Worm (Caenorhabditis elegans) whole organism, mixed stage, embryonic: Measurements from ENCODE around the gene M03F4.6.
A peak's percentile ranks its signal among the peaks of the same experiment; 100 is the strongest.

ENCODE experiments used
- blmp-1 ChIP-seq: fragments of 150-350 bp; optimal IDR thresholded peaks from 2 replicates; lab custom pipeline; 2014; ENCODE audit warnings: missing biosample characterization, missing genetic modification characterization
- ceh-39 ChIP-seq: fragments of 150-350 bp; optimal IDR thresholded peaks from 2 replicates; lab custom pipeline; 2014; ENCODE audit warnings: missing biosample characterization, missing genetic modification characterization
- ceh-43 ChIP-seq: fragments of 200-800 bp; sonication (Bioruptor generic); optimal IDR thresholded peaks from 2 replicates; lab custom pipeline; 2018; ENCODE audit warnings: mild to moderate bottlenecking, missing genetic modification characterization, moderate library complexity, missing compliant biosample characterization
- ceh-83 ChIP-seq: fragments of 200-800 bp; sonication (Bioruptor generic); optimal IDR thresholded peaks from 2 replicates; lab custom pipeline; 2018; ENCODE audit warnings: mild to moderate bottlenecking, missing genetic modification characterization, missing compliant biosample characterization
- ces-1 ChIP-seq: fragments of 150-350 bp; optimal IDR thresholded peaks from 2 replicates; lab custom pipeline; 2014; ENCODE audit warnings: missing biosample characterization, missing genetic modification reagents, missing genetic modification characterization
- cnd-1 ChIP-seq: fragments of 200-800 bp; sonication (Bioruptor generic); optimal IDR thresholded peaks from 2 replicates; lab custom pipeline; 2018; ENCODE audit warnings: mild to moderate bottlenecking, missing genetic modification characterization, missing compliant biosample characterization
- drap-1 ChIP-seq: fragments of 200-800 bp; sonication (Bioruptor generic); optimal IDR thresholded peaks from 3 replicates; lab custom pipeline; 2018; ENCODE audit warnings: mild to moderate bottlenecking, missing genetic modification characterization, missing compliant biosample characterization
- elt-1 ChIP-seq: sonication (generic microtip); optimal IDR thresholded peaks from 2 replicates; lab custom pipeline; 2017; ENCODE audit warnings: missing genetic modification characterization, mild to moderate bottlenecking, missing compliant biosample characterization, antibody characterized with exemption, moderate library complexity, borderline replicate concordance; ENCODE audit not compliant: insufficient read depth
- elt-3 ChIP-seq: fragments of 150-350 bp; optimal IDR thresholded peaks from 2 replicates; lab custom pipeline; 2014; ENCODE audit warnings: missing biosample characterization, missing genetic modification characterization
- flh-1 ChIP-seq: fragments of 200-800 bp; sonication (Bioruptor generic); optimal IDR thresholded peaks from 2 replicates; lab custom pipeline; 2018; ENCODE audit warnings: mild to moderate bottlenecking, missing genetic modification characterization, moderate library complexity, missing compliant biosample characterization
- ham-2 ChIP-seq: fragments of 200-800 bp; sonication (Bioruptor generic); optimal IDR thresholded peaks from 2 replicates; lab custom pipeline; 2018; ENCODE audit warnings: mild to moderate bottlenecking, missing genetic modification characterization, missing compliant biosample characterization
- hlh-1 ChIP-seq: fragments of 150-350 bp; optimal IDR thresholded peaks from 2 replicates; lab custom pipeline; 2014; ENCODE audit warnings: missing biosample characterization, missing genetic modification reagents, missing genetic modification characterization
- lin-13 ChIP-seq: fragments of 150-350 bp; optimal IDR thresholded peaks from 2 replicates; lab custom pipeline; 2014; ENCODE audit warnings: missing biosample characterization, missing genetic modification characterization
- lsy-2 ChIP-seq: fragments of 150-350 bp; optimal IDR thresholded peaks from 2 replicates; lab custom pipeline; 2014; ENCODE audit warnings: missing biosample characterization, missing genetic modification characterization
- mab-5 ChIP-seq: fragments of 150-350 bp; optimal IDR thresholded peaks from 2 replicates; lab custom pipeline; 2014; ENCODE audit warnings: missing biosample characterization, missing genetic modification characterization
- mep-1 ChIP-seq: fragments of 150-350 bp; optimal IDR thresholded peaks from 2 replicates; lab custom pipeline; 2017; ENCODE audit warnings: missing biosample characterization, missing genetic modification reagents, missing genetic modification characterization, inconsistent platforms
- mls-2 ChIP-seq: sonication (generic microtip); optimal IDR thresholded peaks from 2 replicates; lab custom pipeline; 2016; ENCODE audit warnings: mild to moderate bottlenecking, missing genetic modification characterization, moderate library complexity, missing compliant biosample characterization
- nhr-2 ChIP-seq: fragments of 150-350 bp; optimal IDR thresholded peaks from 2 replicates; lab custom pipeline; 2014; ENCODE audit warnings: missing biosample characterization, missing genetic modification characterization
- nhr-237 ChIP-seq: fragments of 150-350 bp; optimal IDR thresholded peaks from 2 replicates; lab custom pipeline; 2014; ENCODE audit warnings: missing biosample characterization, missing genetic modification characterization
- nhr-28 ChIP-seq: fragments of 150-350 bp; optimal IDR thresholded peaks from 2 replicates; lab custom pipeline; 2014; ENCODE audit warnings: missing biosample characterization, missing genetic modification characterization
- nhr-76 ChIP-seq: sonication (generic microtip); optimal IDR thresholded peaks from 2 replicates; lab custom pipeline; 2017; ENCODE audit warnings: missing biosample characterization, missing genetic modification characterization
- pha-4 ChIP-seq: fragments of 150-350 bp; optimal IDR thresholded peaks from 2 replicates; lab custom pipeline; 2018; ENCODE audit warnings: missing biosample characterization, missing genetic modification reagents, missing genetic modification characterization
- sem-2 ChIP-seq: fragments of 200-800 bp; sonication (Bioruptor generic); optimal IDR thresholded peaks from 2 replicates; lab custom pipeline; 2018; ENCODE audit warnings: mild to moderate bottlenecking, missing genetic modification characterization, missing compliant biosample characterization
- snpc-4 ChIP-seq: fragments of 150-350 bp; optimal IDR thresholded peaks from 2 replicates; lab custom pipeline; 2014; ENCODE audit warnings: missing biosample characterization, missing genetic modification characterization
- sptf-1 ChIP-seq: sonication (generic microtip); optimal IDR thresholded peaks from 2 replicates; lab custom pipeline; 2017; ENCODE audit warnings: mild to moderate bottlenecking, missing genetic modification characterization, moderate library complexity, missing compliant biosample characterization
- tbx-8 ChIP-seq: fragments of 200-800 bp; sonication (Bioruptor generic); optimal IDR thresholded peaks from 2 replicates; lab custom pipeline; 2018; ENCODE audit warnings: mild to moderate bottlenecking, missing genetic modification characterization, moderate library complexity, missing compliant biosample characterization
- unc-120 ChIP-seq: sonication (generic microtip); optimal IDR thresholded peaks from 2 replicates; lab custom pipeline; 2017; ENCODE audit warnings: missing genetic modification characterization, missing compliant biosample characterization; ENCODE audit not compliant: poor library complexity, severe bottlenecking
- unc-39 ChIP-seq: fragments of 150-350 bp; optimal IDR thresholded peaks from 2 replicates; lab custom pipeline; 2014; ENCODE audit warnings: missing biosample characterization, missing genetic modification characterization
- zip-8 ChIP-seq: fragments of 150-350 bp; optimal IDR thresholded peaks from 2 replicates; lab custom pipeline; 2014; ENCODE audit warnings: missing biosample characterization, missing genetic modification characterization

M03F4.6 gene

ce11 chrX:4969228-4969627 is at the start of gene M03F4.6:
Gene M03F4.6 (minus strand): TSS chrX:4969328.
- TF ChIP-seq zip-8 (tag; lab: Kevin White, UChicago) (no peak), ceh-43 (GFP tag; lab: Kevin White, UChicago) (no peak), hlh-1 (tag; lab: Kevin White, UChicago) (no peak), sem-2 (GFP tag; lab: Kevin White, UChicago) (no peak), elt-3 (tag; lab: Kevin White, UChicago) (no peak), lsy-2 (tag; lab: Kevin White, UChicago) (no peak), drap-1 (GFP tag; lab: Kevin White, UChicago) (no peak), ceh-83 (GFP tag; lab: Kevin White, UChicago) (no peak), blmp-1 (tag; lab: Kevin White, UChicago) (no peak), cnd-1 (tag; lab: Kevin White, UChicago) (no peak), flh-1 (GFP tag; lab: Kevin White, UChicago) (no peak), nhr-2 (tag; lab: Kevin White, UChicago) (no peak), pha-4 (tag; lab: Kevin White, UChicago) (no peak), unc-120 (tag; lab: Kevin White, UChicago) (no peak), ham-2 (GFP tag; lab: Kevin White, UChicago) (no peak), sptf-1 (tag; lab: Kevin White, UChicago) (no peak), mls-2 (no peak), unc-39 (tag; lab: Kevin White, UChicago) (no peak), nhr-237 (tag; lab: Kevin White, UChicago) (no peak)
- TF ChIP-seq, all 35 proteins: peak for 0

DNA sequence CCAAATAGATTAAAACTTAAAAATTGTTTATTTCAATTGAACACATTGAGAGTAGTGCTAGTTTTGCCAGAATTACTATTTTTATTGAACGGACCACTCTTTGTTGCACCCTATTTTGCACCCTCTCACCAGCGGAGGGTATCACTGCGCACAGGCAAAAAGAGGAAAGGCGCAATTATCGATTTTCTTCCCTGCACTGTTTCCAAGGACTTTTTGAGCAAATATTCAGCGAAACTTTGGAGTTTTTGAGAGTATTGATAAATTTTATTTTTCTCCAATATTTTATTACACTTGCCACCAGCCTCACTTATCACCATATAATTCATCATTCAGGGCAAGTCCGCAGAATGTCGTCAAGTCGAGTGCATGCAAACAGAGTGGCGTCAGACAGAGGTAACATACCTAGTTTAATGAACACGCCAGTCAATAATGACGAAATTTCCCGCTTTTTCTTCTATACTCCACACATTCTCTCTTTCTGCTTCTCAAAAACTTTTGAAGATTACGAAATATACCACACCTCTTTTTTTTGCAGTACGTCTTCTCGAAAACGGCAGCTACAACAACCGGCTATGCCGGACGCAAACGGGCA is 49.0 kb upstream of the M03F4.6 start:
- TF ChIP-seq ceh-39 (tag; lab: Kevin White, UChicago) (peak; percentile 23), tbx-8 (GFP tag; lab: Kevin White, UChicago) (no peak), pha-4 (tag; lab: Kevin White, UChicago) (no peak), mep-1 (tag; lab: Kevin White, UChicago) (peak; percentile 46)

- TF ChIP-seq snpc-4 (no peak), mab-5 (tag; lab: Kevin White, UChicago) (no peak), nhr-237 (tag; lab: Kevin White, UChicago) (no peak), pha-4 (tag; lab: Kevin White, UChicago) (no peak)
Measured at ce11 chrX:5017591-5017990, 48.5 kb upstream of the M03F4.6 start, which contains the start of gene sek-3. Gene sek-3 (plus strand): TSS chrX:5017891.

ce11 chrX:5015775-5016174 is 46.6 kb upstream of the M03F4.6 start, which contains the start of gene ZC449.8:
Gene ZC449.8 (plus strand): TSS chrX:5016075.
- TF ChIP-seq ces-1 (no peak), ceh-43 (GFP tag; lab: Kevin White, UChicago) (no peak), lin-13 (no peak), sptf-1 (tag; lab: Kevin White, UChicago) (no peak), snpc-4 (no peak), drap-1 (GFP tag; lab: Kevin White, UChicago) (no peak), nhr-76 (no peak), sem-2 (GFP tag; lab: Kevin White, UChicago) (no peak), blmp-1 (tag; lab: Kevin White, UChicago) (no peak), pha-4 (tag; lab: Kevin White, UChicago) (no peak), flh-1 (GFP tag; lab: Kevin White, UChicago) (no peak), mab-5 (tag; lab: Kevin White, UChicago) (no peak), ceh-83 (GFP tag; lab: Kevin White, UChicago) (no peak), mep-1 (tag; lab: Kevin White, UChicago) (no peak), nhr-2 (tag; lab: Kevin White, UChicago) (no peak)
- TF ChIP-seq, all 35 proteins: peak for 0

- no peak for TF ChIP-seq nhr-28
- no peak for TF ChIP-seq elt-1 (tag; lab: Kevin White, UChicago)
- no peak for TF ChIP-seq unc-39 (tag; lab: Kevin White, UChicago)
- TF ChIP-seq flh-1 (GFP tag; lab: Kevin White, UChicago) = no peak
- TF ChIP-seq ceh-83 (GFP tag; lab: Kevin White, UChicago) = no peak
- TF ChIP-seq blmp-1 (tag; lab: Kevin White, UChicago) = no peak
- no peak for TF ChIP-seq mls-2
- no peak for TF ChIP-seq elt-3 (tag; lab: Kevin White, UChicago)
- TF ChIP-seq nhr-76 = no peak
- no peak for TF ChIP-seq ceh-43 (GFP tag; lab: Kevin White, UChicago)
- TF ChIP-seq mep-1 (tag; lab: Kevin White, UChicago) = no peak
- TF ChIP-seq drap-1 (GFP tag; lab: Kevin White, UChicago) = no peak
Measured at ce11 chrX:5013826-5014225, 44.7 kb upstream of the M03F4.6 start, which contains the start of gene ZC449.7. Gene ZC449.7 (plus strand): TSS chrX:5014074.
